Worm (Caenorhabditis elegans) whole organism, young adult: ENCODE data around the gene C06E1.7.
A peak's percentile ranks its signal among the peaks of the same experiment; 100 is the strongest.

Experiments
- F49E8.2 ChIP-seq: sonication (generic microtip); optimal IDR thresholded peaks from 3 replicates; lab custom pipeline; 2017; ENCODE audit warnings: missing genetic modification characterization, mild to moderate bottlenecking, missing compliant biosample characterization, antibody characterized with exemption, moderate library complexity; ENCODE audit not compliant: insufficient read depth
- cebp-1 ChIP-seq, 2 experiments: fragments of 200-800 bp in 1 of 2; sonication (Bioruptor generic) in 1 of 2; sonication (generic microtip) in 1 of 2; IDR thresholded peaks in 1 of 2; optimal IDR thresholded peaks in 1 of 2; 2 replicates each; pipeline versions ENCODE4 v1.3.6 to Lab custom; 2017 to 2022; ENCODE audit warnings: missing compliant biosample characterization in 2 of 2, missing genetic modification characterization in 2 of 2, mild to moderate bottlenecking in 1 of 2, missing genetic modification reagents in 1 of 2, moderate library complexity in 1 of 2
- ceh-27 ChIP-seq: fragments of 200-800 bp; sonication (Bioruptor generic); optimal IDR thresholded peaks from 2 replicates; lab custom pipeline; 2018; ENCODE audit warnings: mild to moderate bottlenecking, missing genetic modification characterization, moderate library complexity, missing compliant biosample characterization
- efl-1 ChIP-seq: fragments of 150-350 bp; optimal IDR thresholded peaks from 2 replicates; lab custom pipeline; 2014; ENCODE audit warnings: missing biosample characterization, missing genetic modification reagents, missing genetic modification characterization
- pha-4 ChIP-seq: fragments of 150-350 bp; sonication (generic microtip); optimal IDR thresholded peaks from 2 replicates; lab custom pipeline; 2014; ENCODE audit warnings: missing biosample characterization, missing genetic modification reagents, missing genetic modification characterization
- repo-1 ChIP-seq: sonication (generic microtip); optimal IDR thresholded peaks from 2 replicates; lab custom pipeline; 2017; ENCODE audit warnings: mild to moderate bottlenecking, missing genetic modification characterization, missing compliant biosample characterization
- snpc-4 ChIP-seq, 5 experiments: fragments of 150-350 bp in 1 of 5; sonication (generic microtip) in 4 of 5; optimal IDR thresholded peaks; 2 replicates each; lab custom pipeline; 2014 to 2018; ENCODE audit warnings: missing genetic modification characterization in 5 of 5, missing biosample characterization in 3 of 5, antibody characterized with exemption in 2 of 5, mild to moderate bottlenecking in 2 of 5, missing compliant biosample characterization in 2 of 5, missing genotype in 2 of 5, moderate library complexity in 2 of 5, missing genetic modification reagents in 1 of 5
- somi-1 ChIP-seq: fragments of 200-800 bp; sonication (Bioruptor generic); optimal IDR thresholded peaks from 2 replicates; lab custom pipeline; 2018; ENCODE audit warnings: mild to moderate bottlenecking, missing genetic modification characterization, missing compliant biosample characterization

ce11 chrIII:8575359-8576101, 18.0 kb downstream of the C06E1.7 start:
- TF ChIP-seq ceh-27 (GFP tag; lab: Kevin White, UChicago) (no peak), cebp-1 (GFP tag; IDR thresholded peaks at IDR 0.05; lab: Robert Waterston, UW) (no peak), cebp-1 (tag; optimal IDR thresholded peaks at IDR 0.05; lab: Kevin White, UChicago) (no peak), somi-1 (GFP tag; lab: Kevin White, UChicago) (no peak), repo-1 (tag; lab: Kevin White, UChicago) (no peak), pha-4 (tag; lab: Kevin White, UChicago) (no peak), F49E8.2 (tag; lab: Kevin White, UChicago) (no peak), efl-1 (no peak), snpc-4 (GFP tag; optimal IDR thresholded peaks at IDR 0.05; lab: Kevin White, UChicago) (no peak), snpc-4 (tag; optimal IDR thresholded peaks at IDR 0.05; lab: Kevin White, UChicago) (peak in 2 of 4 experiments; percentile 61 to 62)
